Worm (Caenorhabditis elegans) whole organism, early embryonic: ENCODE results near the gene T26A5.2.

ENCODE experiments used
- aly-1 ChIP-seq: sonication (generic microtip); optimal IDR thresholded peaks from 2 replicates; lab custom pipeline; 2016; ENCODE audit warnings: missing genetic modification characterization, missing compliant biosample characterization
- ama-1 ChIP-seq: fragments of 150-350 bp; optimal IDR thresholded peaks from 2 replicates; lab custom pipeline; 2014
- ceh-13 ChIP-seq: fragments of 200-800 bp; sonication (Bioruptor generic); optimal IDR thresholded peaks from 2 replicates; lab custom pipeline; 2018; ENCODE audit warnings: mild to moderate bottlenecking, missing genetic modification characterization, missing compliant biosample characterization
- ceh-36 ChIP-seq: sonication (generic microtip); optimal IDR thresholded peaks from 2 replicates; lab custom pipeline; 2016; ENCODE audit warnings: missing genetic modification characterization, inconsistent platforms, missing compliant biosample characterization
- flt-1 ChIP-seq: fragments of 200-800 bp; sonication (Bioruptor generic); IDR thresholded peaks from 2 replicates; pipeline ENCODE4 v1.3.6; 2022; ENCODE audit warnings: missing genetic modification characterization, missing compliant biosample characterization
- hmbx-1 ChIP-seq: sonication (generic microtip); optimal IDR thresholded peaks from 2 replicates; lab custom pipeline; 2016; ENCODE audit warnings: mild to moderate bottlenecking, missing genetic modification characterization, missing compliant biosample characterization
- hnd-1 ChIP-seq: sonication (generic microtip); optimal IDR thresholded peaks from 2 replicates; lab custom pipeline; 2016; ENCODE audit warnings: missing genetic modification characterization, missing compliant biosample characterization
- pes-1 ChIP-seq: fragments of 200-800 bp; sonication (Bioruptor generic); IDR thresholded peaks from 2 replicates; pipeline ENCODE4 v1.3.6; 2022; ENCODE audit warnings: missing genetic modification reagents, missing genetic modification characterization, missing compliant biosample characterization
- scrt-1 ChIP-seq: fragments of 200-800 bp; sonication (Bioruptor generic); IDR thresholded peaks from 2 replicates; pipeline ENCODE4 v1.3.6; 2022; ENCODE audit warnings: missing genetic modification characterization, missing compliant biosample characterization
- tbx-11 ChIP-seq: fragments of 200-800 bp; sonication (Bioruptor generic); IDR thresholded peaks from 2 replicates; pipeline ENCODE4 v1.3.6; 2022; ENCODE audit warnings: missing genetic modification characterization, missing compliant biosample characterization
- tra-4 ChIP-seq: sonication (generic microtip); optimal IDR thresholded peaks from 2 replicates; lab custom pipeline; 2017; ENCODE audit warnings: missing genetic modification characterization, missing compliant biosample characterization

- TF ChIP-seq ceh-13 (GFP tag; lab: Kevin White, UChicago) (no peak), ama-1 (no peak), ceh-36 (tag; lab: Kevin White, UChicago) (no peak), aly-1 (tag; lab: Kevin White, UChicago) (no peak), tbx-11 (GFP tag; lab: Robert Waterston, UW) (no peak), scrt-1 (GFP tag; lab: Robert Waterston, UW) (no peak), hnd-1 (no peak), hmbx-1 (tag; lab: Kevin White, UChicago) (no peak), tra-4 (tag; lab: Kevin White, UChicago) (no peak), flt-1 (GFP tag; lab: Robert Waterston, UW) (no peak), pes-1 (GFP tag; lab: Robert Waterston, UW) (no peak)
These were observed 20.3 kb upstream of the T26A5.2 start, which contains the start of gene let-721 for ce11 chrIII:6446807-6447206.
